Worm (Caenorhabditis elegans): ENCODE data around the gene srx-34.

srx-34 gene

ce11 chrV:7118796-7119195 is 1.3 kb downstream of the srx-34 start, which contains the start of gene srx-33:
Gene srx-33 (minus strand): TSS chrV:7118896.
- no peak for TF ChIP-seq flt-1 (GFP tag; IDR thresholded peaks at IDR 0.05)
- TF ChIP-seq pes-1 (GFP tag; IDR thresholded peaks at IDR 0.05), result no peak
- no peak for TF ChIP-seq ama-1 (optimal IDR thresholded peaks at IDR 0.05)
- TF ChIP-seq tra-4 (tag; optimal IDR thresholded peaks at IDR 0.05), result no peak
- TF ChIP-seq ceh-13 (GFP tag; optimal IDR thresholded peaks at IDR 0.05), result no peak
- TF ChIP-seq B0310.2 (tag; optimal IDR thresholded peaks at IDR 0.05), result no peak
- TF ChIP-seq sea-1 (GFP tag; conservative IDR thresholded peaks at IDR 0.05), result no peak

- no peak for TF ChIP-seq tra-4 (tag; optimal IDR thresholded peaks at IDR 0.05)
- TF ChIP-seq pes-1 (GFP tag; IDR thresholded peaks at IDR 0.05), result no peak
- no peak for TF ChIP-seq flt-1 (GFP tag; IDR thresholded peaks at IDR 0.05)
- no peak for TF ChIP-seq hmbx-1 (tag; optimal IDR thresholded peaks at IDR 0.05)
- no peak for TF ChIP-seq tbx-11 (GFP tag; IDR thresholded peaks at IDR 0.05)
- TF ChIP-seq ceh-36 (tag; optimal IDR thresholded peaks at IDR 0.05), result no peak
- no peak for TF ChIP-seq B0310.2 (tag; optimal IDR thresholded peaks at IDR 0.05)
- no peak for TF ChIP-seq F13C5.2 (tag; optimal IDR thresholded peaks at IDR 0.05)
- no peak for TF ChIP-seq hmg-4 (GFP tag; optimal IDR thresholded peaks at IDR 0.05)
- no peak for TF ChIP-seq hnd-1 (tag; optimal IDR thresholded peaks at IDR 0.05)
- TF ChIP-seq scrt-1 (GFP tag; IDR thresholded peaks at IDR 0.05), result no peak
- TF ChIP-seq tbx-37 (GFP tag; conservative IDR thresholded peaks at IDR 0.05), result no peak
- no peak for TF ChIP-seq aly-1 (tag; optimal IDR thresholded peaks at IDR 0.05)
- TF ChIP-seq ets-7 (tag; optimal IDR thresholded peaks at IDR 0.05), result no peak
These were observed 7.8 kb downstream of the srx-34 start for ce11 chrV:7112223-7112622.

ce11 chrV:7111276-7111675 is 8.8 kb downstream of the srx-34 start:
- TF ChIP-seq hmg-4 (GFP tag; optimal IDR thresholded peaks at IDR 0.05), result no peak
- TF ChIP-seq sea-1 (GFP tag; conservative IDR thresholded peaks at IDR 0.05), result no peak
- no peak for TF ChIP-seq aly-1 (tag; optimal IDR thresholded peaks at IDR 0.05)
- no peak for TF ChIP-seq hmbx-1 (tag; optimal IDR thresholded peaks at IDR 0.05)
- TF ChIP-seq ceh-13 (GFP tag; optimal IDR thresholded peaks at IDR 0.05), result no peak
- no peak for TF ChIP-seq ceh-36 (tag; optimal IDR thresholded peaks at IDR 0.05)

ce11 chrV:7110370-7110769 is 9.7 kb downstream of the srx-34 start:
- TF ChIP-seq hnd-1 (tag; optimal IDR thresholded peaks at IDR 0.05) (no peak), ets-7 (tag; optimal IDR thresholded peaks at IDR 0.05) (no peak), sea-1 (GFP tag; conservative IDR thresholded peaks at IDR 0.05) (no peak), ceh-36 (tag; optimal IDR thresholded peaks at IDR 0.05) (no peak), aly-1 (tag; optimal IDR thresholded peaks at IDR 0.05) (no peak), flt-1 (GFP tag; IDR thresholded peaks at IDR 0.05) (no peak), hmg-4 (GFP tag; optimal IDR thresholded peaks at IDR 0.05) (no peak)

- TF ChIP-seq ceh-36 (tag; optimal IDR thresholded peaks at IDR 0.05), result no peak
- TF ChIP-seq hmbx-1 (tag; optimal IDR thresholded peaks at IDR 0.05), result no peak
- TF ChIP-seq B0310.2 (tag; optimal IDR thresholded peaks at IDR 0.05), result no peak
- TF ChIP-seq pes-1 (GFP tag; IDR thresholded peaks at IDR 0.05), result no peak
- TF ChIP-seq F13C5.2 (tag; optimal IDR thresholded peaks at IDR 0.05), result no peak
- TF ChIP-seq hmg-4 (GFP tag; optimal IDR thresholded peaks at IDR 0.05), result no peak
- TF ChIP-seq tra-4 (tag; optimal IDR thresholded peaks at IDR 0.05), result no peak
- TF ChIP-seq hnd-1 (tag; optimal IDR thresholded peaks at IDR 0.05), result no peak
- TF ChIP-seq ceh-13 (GFP tag; optimal IDR thresholded peaks at IDR 0.05), result no peak
- no peak for TF ChIP-seq scrt-1 (GFP tag; IDR thresholded peaks at IDR 0.05)
- no peak for TF ChIP-seq ama-1 (optimal IDR thresholded peaks at IDR 0.05)
- no peak for TF ChIP-seq tbx-37 (GFP tag; conservative IDR thresholded peaks at IDR 0.05)
- TF ChIP-seq aly-1 (tag; optimal IDR thresholded peaks at IDR 0.05), result no peak
These were observed 13.4 kb downstream of the srx-34 start for ce11 chrV:7106499-7107152.

- TF ChIP-seq tbx-11 (GFP tag; IDR thresholded peaks at IDR 0.05), result no peak
- no peak for TF ChIP-seq ama-1 (optimal IDR thresholded peaks at IDR 0.05)
- TF ChIP-seq scrt-1 (GFP tag; IDR thresholded peaks at IDR 0.05), result no peak
- TF ChIP-seq tbx-37 (GFP tag; conservative IDR thresholded peaks at IDR 0.05), result no peak
- TF ChIP-seq pes-1 (GFP tag; IDR thresholded peaks at IDR 0.05), result no peak
These were observed 16.8 kb downstream of the srx-34 start, which contains the start of gene odr-2 for ce11 chrV:7103247-7103646. Gene odr-2 (plus strand): TSS chrV:7103547.

- TF ChIP-seq hmg-4 (GFP tag; optimal IDR thresholded peaks at IDR 0.05) (no peak), ceh-13 (GFP tag; optimal IDR thresholded peaks at IDR 0.05) (no peak), F13C5.2 (tag; optimal IDR thresholded peaks at IDR 0.05) (no peak), ama-1 (optimal IDR thresholded peaks at IDR 0.05) (no peak), ets-7 (tag; optimal IDR thresholded peaks at IDR 0.05) (no peak), B0310.2 (tag; optimal IDR thresholded peaks at IDR 0.05) (no peak), pes-1 (GFP tag; IDR thresholded peaks at IDR 0.05) (no peak), flt-1 (GFP tag; IDR thresholded peaks at IDR 0.05) (no peak), scrt-1 (GFP tag; IDR thresholded peaks at IDR 0.05) (no peak), tbx-11 (GFP tag; IDR thresholded peaks at IDR 0.05) (no peak)
These were observed 23.3 kb downstream of the srx-34 start for ce11 chrV:7096811-7097210.

ce11 chrV:7096129-7096730 is 23.8 kb downstream of the srx-34 start:
- no peak for TF ChIP-seq hnd-1 (tag; optimal IDR thresholded peaks at IDR 0.05)
- TF ChIP-seq ceh-36 (tag; optimal IDR thresholded peaks at IDR 0.05), result no peak

All from whole organism, early embryonic.